Fruit fly (Drosophila melanogaster) whole organism, embryonic: ENCODE results near the gene Bap111.

Experiments
- ATbp ChIP-seq: fragments of 200-800 bp; sonication (Bioruptor generic); optimal IDR thresholded peaks from 2 replicates; lab custom pipeline; 2017; ENCODE audit warnings: missing biosample characterization, mild to moderate bottlenecking, missing genetic modification characterization, missing genetic modification reagents
- CG10321 ChIP-seq: fragments of 200-800 bp; sonication (Bioruptor generic); IDR thresholded peaks from 2 replicates; pipeline ENCODE4 v1.3.6; 2022; ENCODE audit warnings: missing biosample characterization, missing genetic modification characterization
- CG10654 ChIP-seq: fragments of 200-800 bp; sonication (Bioruptor generic); optimal IDR thresholded peaks from 2 replicates; lab custom pipeline; 2016; ENCODE audit warnings: missing biosample characterization, missing genetic modification characterization
- CG11247 ChIP-seq: fragments of 200-800 bp; sonication (Bioruptor generic); IDR thresholded peaks from 2 replicates; pipeline ENCODE4 v1.3.6; 2022; ENCODE audit warnings: missing biosample characterization, missing genetic modification characterization
- CG11560 ChIP-seq: fragments of 200-800 bp; sonication (Bioruptor generic); IDR thresholded peaks from 3 replicates; pipeline ENCODE4 v1.3.6; 2022; ENCODE audit warnings: missing biosample characterization, missing genetic modification characterization
- CG12219 ChIP-seq: fragments of 200-800 bp; sonication (Bioruptor generic); optimal IDR thresholded peaks from 3 replicates; lab custom pipeline; 2018; ENCODE audit warnings: missing biosample characterization, mild to moderate bottlenecking, missing genetic modification characterization
- CG12769 ChIP-seq: fragments of 200-800 bp; sonication (Bioruptor generic); optimal IDR thresholded peaks from 2 replicates; lab custom pipeline; 2019; ENCODE audit warnings: missing biosample characterization, mild to moderate bottlenecking, missing genetic modification characterization, moderate library complexity
- CG14965 ChIP-seq: fragments of 200-800 bp; sonication (Bioruptor generic); optimal IDR thresholded peaks from 2 replicates; lab custom pipeline; 2016; ENCODE audit warnings: missing biosample characterization, missing genetic modification characterization, borderline replicate concordance
- CG1529 ChIP-seq: fragments of 200-800 bp; sonication (Bioruptor generic); optimal IDR thresholded peaks from 3 replicates; lab custom pipeline; 2018; ENCODE audit warnings: missing biosample characterization, missing genetic modification characterization
- CG15514 ChIP-seq: fragments of 200-800 bp; sonication (Bioruptor generic); optimal IDR thresholded peaks from 3 replicates; lab custom pipeline; 2017; ENCODE audit warnings: missing biosample characterization, missing genetic modification characterization, mild to moderate bottlenecking, moderate library complexity, missing genetic modification reagents
- CG17912 ChIP-seq: fragments of 200-800 bp; sonication (Bioruptor generic); optimal IDR thresholded peaks from 2 replicates; lab custom pipeline; 2018; ENCODE audit warnings: missing biosample characterization, mild to moderate bottlenecking, missing genetic modification characterization
- CG2129 ChIP-seq: fragments of 200-800 bp; sonication (Bioruptor generic); IDR thresholded peaks from 2 replicates; pipeline ENCODE4 v1.3.6; 2022; ENCODE audit warnings: missing biosample characterization, missing genetic modification characterization; ENCODE audit not compliant: partially characterized antibody
- CG30403 ChIP-seq: fragments of 200-800 bp; sonication (Bioruptor generic); optimal IDR thresholded peaks from 3 replicates; lab custom pipeline; 2016; ENCODE audit warnings: missing biosample characterization, missing genetic modification characterization
- CG31388 ChIP-seq: fragments of 200-800 bp; sonication (Bioruptor generic); optimal IDR thresholded peaks from 2 replicates; lab custom pipeline; 2016; ENCODE audit warnings: missing biosample characterization, missing genetic modification characterization
- CG3726 ChIP-seq: fragments of 200-800 bp; sonication (Bioruptor generic); IDR thresholded peaks from 3 replicates; pipeline ENCODE4, ENCODE4 v1.3.6; 2022; ENCODE audit warnings: missing biosample characterization, missing genetic modification characterization
- CG4282 ChIP-seq: fragments of 200-800 bp; sonication (Bioruptor generic); optimal IDR thresholded peaks from 2 replicates; lab custom pipeline; 2016; ENCODE audit warnings: missing biosample characterization, missing genetic modification characterization
- CG4360 ChIP-seq: fragments of 200-800 bp; sonication (Bioruptor generic); IDR thresholded peaks from 2 replicates; pipeline ENCODE4 v1.3.6; 2022; ENCODE audit warnings: missing biosample characterization, missing genetic modification characterization
- CG4707 ChIP-seq: fragments of 200-800 bp; sonication (Bioruptor generic); optimal IDR thresholded peaks from 2 replicates; lab custom pipeline; 2018; ENCODE audit warnings: missing biosample characterization, mild to moderate bottlenecking, missing genetic modification characterization, moderate library complexity
- CG8478 ChIP-seq: fragments of >200 bp; optimal IDR thresholded peaks from 2 replicates; lab custom pipeline; 2018
- CG8944 ChIP-seq: fragments of 200-800 bp; sonication (Bioruptor generic); optimal IDR thresholded peaks from 3 replicates; lab custom pipeline; 2016; ENCODE audit warnings: missing biosample characterization, missing genetic modification characterization
- CG9215 ChIP-seq: fragments of 200-800 bp; sonication (Bioruptor generic); IDR thresholded peaks from 2 replicates; pipeline ENCODE4 v1.3.6; 2022; ENCODE audit warnings: missing biosample characterization, missing genetic modification characterization
- CG9817 ChIP-seq: fragments of 200-800 bp; sonication (Bioruptor generic); optimal IDR thresholded peaks from 2 replicates; lab custom pipeline; 2018; ENCODE audit warnings: missing biosample characterization, mild to moderate bottlenecking, missing genetic modification characterization, moderate library complexity
- HHEX ChIP-seq: fragments of 200-800 bp; sonication (Bioruptor generic); optimal IDR thresholded peaks from 3 replicates; lab custom pipeline; 2017; ENCODE audit warnings: missing biosample characterization, mild to moderate bottlenecking, missing genetic modification characterization, missing genetic modification reagents
- HLH4C ChIP-seq: fragments of 200-800 bp; sonication (Bioruptor generic); IDR thresholded peaks from 3 replicates; pipeline ENCODE4 v1.3.6; 2022; ENCODE audit warnings: missing biosample characterization, missing genetic modification characterization; ENCODE audit not compliant: partially characterized antibody
- HLHmδ ChIP-seq: fragments of 200-800 bp; sonication (Bioruptor generic); optimal IDR thresholded peaks from 2 replicates; lab custom pipeline; 2018; ENCODE audit warnings: missing biosample characterization, mild to moderate bottlenecking, missing genetic modification characterization, moderate library complexity
- Lhr ChIP-seq: fragments of 200-800 bp; sonication (Bioruptor generic); optimal IDR thresholded peaks from 3 replicates; lab custom pipeline; 2017; ENCODE audit warnings: mild to moderate bottlenecking, missing biosample characterization, missing genetic modification reagents, missing genetic modification characterization
- MBD-R2 ChIP-seq: fragments of 200-800 bp; sonication (Bioruptor generic); IDR thresholded peaks from 2 replicates; pipeline ENCODE4 v1.3.6; 2022; ENCODE audit warnings: missing biosample characterization, missing genetic modification characterization
- NFAT ChIP-seq: fragments of 200-800 bp; sonication (Bioruptor generic); IDR thresholded peaks from 2 replicates; pipeline ENCODE4 v1.3.6; 2022; ENCODE audit warnings: missing biosample characterization, missing genetic modification characterization
- Neu2 ChIP-seq: fragments of 200-800 bp; sonication (Bioruptor generic); optimal IDR thresholded peaks from 3 replicates; lab custom pipeline; 2016; ENCODE audit warnings: missing biosample characterization, missing genetic modification characterization, borderline replicate concordance
- NfI ChIP-seq: fragments of 200-800 bp; sonication (Bioruptor generic); optimal IDR thresholded peaks from 3 replicates; lab custom pipeline; 2018; ENCODE audit warnings: missing biosample characterization, mild to moderate bottlenecking, missing genetic modification characterization, moderate library complexity
- Oaz ChIP-seq: fragments of 200-800 bp; sonication (Bioruptor generic); IDR thresholded peaks from 2 replicates; pipeline ENCODE4 v1.3.6; 2022; ENCODE audit warnings: missing biosample characterization, missing genetic modification characterization
- Oli ChIP-seq: fragments of 200-800 bp; sonication (Bioruptor generic); optimal IDR thresholded peaks from 2 replicates; lab custom pipeline; 2018; ENCODE audit warnings: missing biosample characterization, mild to moderate bottlenecking, missing genetic modification characterization, moderate library complexity
- Poxn ChIP-seq: fragments of 200-800 bp; sonication (Bioruptor generic); IDR thresholded peaks from 2 replicates; pipeline ENCODE4 v1.3.6; 2022; ENCODE audit warnings: missing biosample characterization, missing genetic modification characterization
- Vsx1 ChIP-seq: fragments of 200-800 bp; sonication (Bioruptor generic); optimal IDR thresholded peaks from 2 replicates; lab custom pipeline; 2017; ENCODE audit warnings: missing biosample characterization, mild to moderate bottlenecking, missing genetic modification characterization, missing genetic modification reagents
- Xbp1 ChIP-seq: fragments of 200-800 bp; sonication (Bioruptor generic); optimal IDR thresholded peaks from 3 replicates; lab custom pipeline; 2016; ENCODE audit warnings: missing biosample characterization, mild to moderate bottlenecking, missing genetic modification characterization
- crp ChIP-seq, 2 experiments: fragments of 200-800 bp; sonication (Bioruptor generic); optimal IDR thresholded peaks; 2 replicates in 1 of 2; 3 replicates in 1 of 2; lab custom pipeline; 2017; ENCODE audit warnings: missing biosample characterization in 2 of 2, missing genetic modification characterization in 2 of 2, mild to moderate bottlenecking in 1 of 2, moderate library complexity in 1 of 2
- danr ChIP-seq: fragments of 200-800 bp; sonication (Bioruptor generic); IDR thresholded peaks from 2 replicates; pipeline ENCODE4 v1.3.6; 2022; ENCODE audit warnings: missing biosample characterization, missing genetic modification characterization
- eve ChIP-seq, 2 experiments: fragments of >200 bp; optimal IDR thresholded peaks; 2 replicates each; lab custom pipeline; 2017; ENCODE audit warnings: missing biosample characterization in 2 of 2, missing genetic modification characterization in 2 of 2
- gcm ChIP-seq: fragments of 200-800 bp; sonication (Bioruptor generic); optimal IDR thresholded peaks from 2 replicates; lab custom pipeline; 2019; ENCODE audit warnings: missing biosample characterization, mild to moderate bottlenecking, missing genetic modification characterization, moderate library complexity
- hbn ChIP-seq: fragments of 200-800 bp; sonication (Bioruptor generic); IDR thresholded peaks from 2 replicates; pipeline ENCODE4 v1.3.6; 2022; ENCODE audit warnings: missing biosample characterization, missing genetic modification characterization; ENCODE audit not compliant: partially characterized antibody
- lilli ChIP-seq: fragments of 200-800 bp; sonication (Bioruptor generic); optimal IDR thresholded peaks from 3 replicates; lab custom pipeline; 2016; ENCODE audit warnings: missing biosample characterization, missing genetic modification characterization
- lmd ChIP-seq: fragments of 200-800 bp; sonication (Bioruptor generic); IDR thresholded peaks from 2 replicates; pipeline ENCODE4 v1.3.6; 2022; ENCODE audit warnings: missing biosample characterization, missing genetic modification characterization
- mam ChIP-seq: fragments of 200-800 bp; sonication (Bioruptor generic); optimal IDR thresholded peaks from 3 replicates; lab custom pipeline; 2016; ENCODE audit warnings: missing biosample characterization, missing genetic modification characterization
- nau ChIP-seq: fragments of 200-800 bp; sonication (Bioruptor generic); optimal IDR thresholded peaks from 3 replicates; lab custom pipeline; 2017; ENCODE audit warnings: missing biosample characterization, mild to moderate bottlenecking, missing genetic modification characterization, missing genetic modification reagents
- slp2 ChIP-seq: fragments of 200-800 bp; sonication (Bioruptor generic); optimal IDR thresholded peaks from 2 replicates; lab custom pipeline; 2016; ENCODE audit warnings: missing biosample characterization, missing genetic modification characterization
- tio ChIP-seq: fragments of 200-800 bp; sonication (Bioruptor generic); optimal IDR thresholded peaks from 2 replicates; lab custom pipeline; 2017; ENCODE audit warnings: missing biosample characterization, missing genetic modification characterization, inconsistent platforms
- ttk ChIP-seq: fragments of 200-800 bp; sonication (Bioruptor generic); IDR thresholded peaks from 2 replicates; pipeline ENCODE4 v2.1.2; 2022; ENCODE audit warnings: missing biosample characterization, missing genetic modification characterization
- wdn ChIP-seq: fragments of 200-800 bp; sonication (Bioruptor generic); IDR thresholded peaks from 2 replicates; pipeline ENCODE4 v1.3.6; 2022; ENCODE audit warnings: missing biosample characterization, missing genetic modification characterization
- zen ChIP-seq: fragments of 200-800 bp; sonication (Bioruptor generic); optimal IDR thresholded peaks from 3 replicates; lab custom pipeline; 2018; ENCODE audit warnings: missing biosample characterization, mild to moderate bottlenecking, missing genetic modification characterization, moderate library complexity
- zen2 ChIP-seq: fragments of 200-800 bp; sonication (Bioruptor generic); IDR thresholded peaks from 3 replicates; pipeline ENCODE4 v1.3.6; 2022; ENCODE audit warnings: missing biosample characterization, missing genetic modification characterization; ENCODE audit not compliant: partially characterized antibody

Bap111 gene

DNA sequence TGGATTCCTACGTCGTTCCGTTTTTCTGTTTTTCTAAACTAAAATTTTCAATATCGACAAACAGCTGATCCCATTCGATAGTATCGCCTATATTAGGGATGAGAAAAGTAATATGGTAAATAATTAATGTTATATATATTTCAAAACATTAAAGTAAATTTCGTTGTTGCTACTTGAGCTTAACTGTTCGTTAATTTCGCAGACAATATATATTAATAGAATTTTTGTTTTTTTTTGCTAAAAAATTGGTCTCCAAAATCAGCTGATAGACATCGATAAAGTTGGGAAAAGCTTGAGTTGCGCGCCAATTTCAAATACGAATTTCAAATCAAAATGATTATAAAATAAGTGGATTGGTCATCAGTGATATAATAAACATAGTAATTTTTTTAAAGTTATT, 47.3 kb downstream of the Bap111 start, which contains the start of gene CG12118 (continued):
- TF ChIP-seq Xbp1 (GFP tag; lab: Kevin White, UChicago) (peak; percentile 90), CG12769 (no peak), zen2 (GFP tag; lab: Robert Waterston, UW) (peak; percentile 69; the same call in 1 of the 3 replicates), CG8478 (lab: Kevin White, UChicago) (no peak), ttk (GFP tag; lab: Robert Waterston, UW) (peak; percentile 71), mam (GFP tag; lab: Kevin White, UChicago) (peak; percentile 55), CG4282 (GFP tag; lab: Kevin White, UChicago) (no peak), Oli (tag; lab: Kevin White, UChicago) (peak; percentile 59), MBD-R2 (GFP tag; lab: Robert Waterston, UW) (peak; percentile 87), NfI (GFP tag; lab: Kevin White, UChicago) (peak; percentile 62), lmd (peak; percentile 68), Lhr (GFP tag; lab: Kevin White, UChicago) (peak; percentile 52), CG10321 (peak; percentile 56; the same call in 1 of the 2 replicates), CG3726 (peak; percentile 5; the same call in 1 of the 3 replicates), Poxn (GFP tag; lab: Robert Waterston, UW) (peak; percentile 32; the same call in 1 of the 2 replicates), CG8944 (peak; percentile 29), CG2129 (peak; percentile 84), tio (GFP tag; lab: Kevin White, UChicago) (peak; percentile 76), lilli (GFP tag; lab: Kevin White, UChicago) (peak; percentile 82), CG11560 (tag; lab: Robert Waterston, UW) (peak; percentile 55; the same call in 1 of the 3 replicates), HHEX (GFP tag; lab: Kevin White, UChicago) (peak; percentile 19), hbn (GFP tag; lab: Robert Waterston, UW) (peak; percentile 81), CG17912 (GFP tag; lab: Kevin White, UChicago) (no peak), slp2 (GFP tag; lab: Kevin White, UChicago) (no peak), eve (GFP tag; optimal IDR thresholded peaks at IDR 0.05; lab: Kevin White, UChicago) (no peak), wdn (peak; percentile 88), CG11247 (GFP tag; lab: Robert Waterston, UW) (peak; percentile 83), zen (tag; lab: Kevin White, UChicago) (peak; percentile 78), HLHmδ (GFP tag; lab: Kevin White, UChicago) (no peak), CG9215 (peak; percentile 60), CG10654 (peak; percentile 82), danr (GFP tag; lab: Robert Waterston, UW) (0 out of 2 replicates have a peak, but pooled peaks have one; percentile 46), ATbp (GFP tag; lab: Kevin White, UChicago) (peak; percentile 30), CG31388 (peak; percentile 42), Oaz (GFP tag; lab: Robert Waterston, UW) (peak; percentile 48; the same call in 1 of the 2 replicates), HLH4C (GFP tag; lab: Robert Waterston, UW) (peak; percentile 90), CG14965 (GFP tag; lab: Kevin White, UChicago) (no peak), Neu2 (no peak), Vsx1 (no peak), CG4707 (no peak), CG1529 (GFP tag; lab: Kevin White, UChicago) (peak; percentile 40), NFAT (GFP tag; lab: Robert Waterston, UW) (peak; percentile 78), CG15514 (GFP tag; lab: Kevin White, UChicago) (peak; percentile 88), CG30403 (GFP tag; lab: Kevin White, UChicago) (peak; percentile 92), CG12219 (GFP tag; lab: Kevin White, UChicago) (no peak), CG9817 (tag; lab: Kevin White, UChicago) (peak; percentile 74), nau (no peak), gcm (GFP tag; lab: Kevin White, UChicago) (peak; percentile 64), crp (GFP tag; optimal IDR thresholded peaks at IDR 0.05; lab: Kevin White, UChicago) (peak; percentile 87 to 98), CG4360 (GFP tag; lab: Robert Waterston, UW) (no peak)
